Worm (Caenorhabditis elegans): ENCODE measurements around the gene tbc-16.

The tbc-16 gene

DNA sequence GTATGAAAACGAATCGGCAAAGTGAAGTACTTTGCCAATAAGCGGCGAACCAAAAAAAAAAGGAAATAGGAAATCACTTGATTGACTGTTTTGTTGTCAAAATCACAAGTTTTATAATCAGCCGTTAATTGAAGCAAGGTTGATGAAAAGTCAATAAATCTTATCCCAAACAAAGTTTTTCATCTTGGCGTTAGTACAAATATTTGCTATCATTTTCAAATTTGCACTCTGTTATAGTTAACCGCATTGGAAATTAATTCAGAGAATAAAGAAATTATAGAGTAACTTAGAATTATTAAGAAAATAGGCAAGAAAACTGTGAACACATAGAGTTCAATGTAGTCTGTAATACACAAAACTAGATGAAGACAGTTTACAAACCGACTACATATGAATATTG is 47.4 kb downstream of the tbc-16 start, which contains the start of gene acs-17:
TSS of gene acs-17 (minus strand) at position 23 of the 400 bp plus-strand sequence.
- TF ChIP-seq unc-130 (tag; optimal IDR thresholded peaks at IDR 0.05): peak; percentile 11
- peak; percentile 16 for TF ChIP-seq nhr-90 (tag; optimal IDR thresholded peaks at IDR 0.05; ENCODE audit: poor library complexity)
- TF ChIP-seq elt-3 (tag; optimal IDR thresholded peaks at IDR 0.05): peak in 1 of 6 experiments; percentile 30
- peak; percentile 12 for TF ChIP-seq nhr-20 (tag; optimal IDR thresholded peaks at IDR 0.05)
- TF ChIP-seq mab-9 (GFP tag; IDR thresholded peaks at IDR 0.05): no peak
- no peak for TF ChIP-seq fkh-10 (GFP tag; optimal IDR thresholded peaks at IDR 0.05)
- peak; percentile 30 for TF ChIP-seq blmp-1 (tag; optimal IDR thresholded peaks at IDR 0.05)
- TF ChIP-seq swsn-7 (tag; optimal IDR thresholded peaks at IDR 0.05): no peak
- no peak for TF ChIP-seq nhr-11 (tag; optimal IDR thresholded peaks at IDR 0.05)
- TF ChIP-seq nhr-85 (tag): peak; percentile 86

DNA sequence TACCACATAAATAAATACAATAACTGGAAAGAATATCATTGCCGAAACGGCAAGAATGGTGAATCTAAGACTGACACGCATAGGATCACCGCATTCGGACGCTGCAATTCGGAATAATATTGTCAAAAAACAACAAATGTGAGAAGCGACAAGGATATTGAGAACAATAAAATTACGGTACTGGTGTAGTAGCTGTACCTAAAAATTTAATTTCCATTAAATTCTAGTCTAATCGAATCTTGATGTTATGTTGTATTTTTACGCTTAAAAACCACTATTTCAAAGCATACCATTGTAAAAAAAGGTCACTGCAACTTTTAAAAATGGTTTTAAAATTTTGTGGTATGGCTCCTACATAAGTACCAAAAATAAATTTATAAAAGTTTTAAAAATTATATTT is 51.6 kb downstream of the tbc-16 start, which contains the start of gene mig-23:
TSS of gene mig-23 (minus strand) at position 101 of the 400 bp plus-strand sequence.
- TF ChIP-seq fkh-10 (GFP tag; optimal IDR thresholded peaks at IDR 0.05) (no peak), C04F5.9 (tag; optimal IDR thresholded peaks at IDR 0.05) (no peak), aly-2 (tag; optimal IDR thresholded peaks at IDR 0.05) (no peak), mep-1 (tag; optimal IDR thresholded peaks at IDR 0.05) (no peak), nhr-11 (tag; optimal IDR thresholded peaks at IDR 0.05) (no peak), C16A3.4 (tag; optimal IDR thresholded peaks at IDR 0.05) (no peak), lin-39 (tag; optimal IDR thresholded peaks at IDR 0.05) (no peak), nhr-77 (tag; optimal IDR thresholded peaks at IDR 0.05) (no peak), skn-1 (tag; optimal IDR thresholded peaks at IDR 0.05) (no peak), mab-9 (GFP tag; IDR thresholded peaks at IDR 0.05) (no peak), lir-3 (tag; optimal IDR thresholded peaks at IDR 0.05; ENCODE audit: poor library complexity) (no peak), vab-15 (tag; optimal IDR thresholded peaks at IDR 0.05) (no peak), nhr-85 (tag) (no peak), nhr-84 (tag; optimal IDR thresholded peaks at IDR 0.05) (no peak), unc-98 (GFP tag; IDR thresholded peaks at IDR 0.05) (no peak), nhr-76 (tag; optimal IDR thresholded peaks at IDR 0.05) (no peak), isw-1 (GFP tag; IDR thresholded peaks at IDR 0.05) (no peak), irx-1 (tag; optimal IDR thresholded peaks at IDR 0.05) (no peak)
